Worm (Caenorhabditis elegans) whole organism, L2 larva: Measurements from ENCODE around the gene dmsr-14.

Source experiments
- C34F6.9 ChIP-seq: fragments of 150-350 bp; optimal IDR thresholded peaks from 2 replicates; lab custom pipeline; 2014; ENCODE audit warnings: missing biosample characterization, missing genetic modification characterization
- F13H6.1 ChIP-seq: sonication (generic microtip); optimal IDR thresholded peaks from 2 replicates; lab custom pipeline; 2016; ENCODE audit warnings: missing genetic modification characterization, missing compliant biosample characterization
- R02D3.7 ChIP-seq: fragments of 150-350 bp; optimal IDR thresholded peaks from 2 replicates; lab custom pipeline; 2014; ENCODE audit warnings: missing biosample characterization, missing genetic modification characterization
- Y55F3AM.14 ChIP-seq: fragments of 200-800 bp; sonication (Bioruptor generic); optimal IDR thresholded peaks from 2 replicates; lab custom pipeline; 2018; ENCODE audit warnings: mild to moderate bottlenecking, missing genetic modification characterization, missing compliant biosample characterization
- ZK546.5 ChIP-seq: sonication (generic microtip); optimal IDR thresholded peaks from 2 replicates; lab custom pipeline; 2017; ENCODE audit warnings: missing biosample characterization, missing genetic modification characterization
- aly-2 ChIP-seq: fragments of 150-350 bp; optimal IDR thresholded peaks from 2 replicates; lab custom pipeline; 2014; ENCODE audit warnings: missing biosample characterization, missing genetic modification characterization
- blmp-1 ChIP-seq: sonication (generic microtip); optimal IDR thresholded peaks from 2 replicates; lab custom pipeline; 2017; ENCODE audit warnings: missing genetic modification characterization, mild to moderate bottlenecking, missing compliant biosample characterization, antibody characterized with exemption, moderate library complexity; ENCODE audit not compliant: insufficient read depth
- ceh-82 ChIP-seq: fragments of 150-350 bp; optimal IDR thresholded peaks from 2 replicates; lab custom pipeline; 2014; ENCODE audit warnings: missing biosample characterization, missing genetic modification characterization
- crh-2 ChIP-seq: sonication (generic microtip); optimal IDR thresholded peaks from 2 replicates; lab custom pipeline; 2017; ENCODE audit warnings: missing biosample characterization, missing genetic modification characterization
- dmd-4 ChIP-seq: sonication (generic microtip); optimal IDR thresholded peaks from 2 replicates; lab custom pipeline; 2017; ENCODE audit warnings: missing biosample characterization, missing genetic modification characterization
- egl-27 ChIP-seq: sonication (generic microtip); optimal IDR thresholded peaks from 3 replicates; lab custom pipeline; 2017; ENCODE audit warnings: missing biosample characterization, missing genetic modification reagents, missing genetic modification characterization
- elt-1 ChIP-seq: fragments of 150-350 bp; optimal IDR thresholded peaks from 2 replicates; lab custom pipeline; 2014; ENCODE audit warnings: missing biosample characterization, missing genetic modification characterization
- elt-3 ChIP-seq: sonication (generic microtip); optimal IDR thresholded peaks from 2 replicates; lab custom pipeline; 2017; ENCODE audit warnings: missing biosample characterization, missing genetic modification characterization
- fos-1 ChIP-seq: fragments of 150-350 bp; optimal IDR thresholded peaks from 2 replicates; lab custom pipeline; 2014; ENCODE audit warnings: missing biosample characterization, missing genetic modification characterization
- gmeb-1 ChIP-seq: fragments of 150-350 bp; optimal IDR thresholded peaks from 2 replicates; lab custom pipeline; 2014; ENCODE audit warnings: missing biosample characterization, missing genetic modification characterization
- lin-11 ChIP-seq: fragments of 150-350 bp; sonication (generic microtip); optimal IDR thresholded peaks from 2 replicates; lab custom pipeline; 2014; ENCODE audit warnings: missing biosample characterization, missing genetic modification characterization, inconsistent platforms, mixed read lengths
- lin-13 ChIP-seq: fragments of 150-350 bp; optimal IDR thresholded peaks from 2 replicates; lab custom pipeline; 2014; ENCODE audit warnings: missing biosample characterization, missing genetic modification reagents, missing genetic modification characterization
- lin-39 ChIP-seq: fragments of 150-350 bp; optimal IDR thresholded peaks from 2 replicates; lab custom pipeline; 2014; ENCODE audit warnings: missing biosample characterization, missing genetic modification reagents, missing genetic modification characterization
- lsy-2 ChIP-seq, 2 experiments: fragments of 150-350 bp in 1 of 2; sonication (generic microtip) in 1 of 2; optimal IDR thresholded peaks; 2 replicates each; lab custom pipeline; 2014 to 2017; ENCODE audit warnings: missing biosample characterization in 2 of 2, missing genetic modification characterization in 2 of 2
- mab-5 ChIP-seq: fragments of 150-350 bp; optimal IDR thresholded peaks from 2 replicates; lab custom pipeline; 2014; ENCODE audit warnings: missing biosample characterization, missing genetic modification characterization
- mbf-1 ChIP-seq: sonication (generic microtip); optimal IDR thresholded peaks from 2 replicates; lab custom pipeline; 2017; ENCODE audit warnings: missing biosample characterization, missing genetic modification characterization
- nhr-10 ChIP-seq: sonication (generic microtip); optimal IDR thresholded peaks from 2 replicates; lab custom pipeline; 2017; ENCODE audit warnings: missing biosample characterization, missing genetic modification characterization
- nhr-11 ChIP-seq: fragments of 150-350 bp; optimal IDR thresholded peaks from 2 replicates; lab custom pipeline; 2014; ENCODE audit warnings: missing biosample characterization, missing genetic modification characterization
- nhr-12 ChIP-seq: fragments of 150-350 bp; optimal IDR thresholded peaks from 2 replicates; lab custom pipeline; 2014; ENCODE audit warnings: missing biosample characterization, missing genetic modification characterization
- nhr-129 ChIP-seq: fragments of 150-350 bp; optimal IDR thresholded peaks from 2 replicates; lab custom pipeline; 2014; ENCODE audit warnings: missing biosample characterization, missing genetic modification characterization
- nhr-237 ChIP-seq: fragments of 150-350 bp; optimal IDR thresholded peaks from 2 replicates; lab custom pipeline; 2014; ENCODE audit warnings: missing biosample characterization, missing genetic modification characterization
- nhr-6 ChIP-seq: fragments of 150-350 bp; optimal IDR thresholded peaks from 2 replicates; lab custom pipeline; 2014; ENCODE audit warnings: missing biosample characterization, missing genetic modification characterization
- sem-4 ChIP-seq: fragments of 150-350 bp; optimal IDR thresholded peaks from 2 replicates; lab custom pipeline; 2014; ENCODE audit warnings: missing biosample characterization, missing genetic modification reagents, missing genetic modification characterization
- skn-1 ChIP-seq: sonication (generic microtip); optimal IDR thresholded peaks from 2 replicates; lab custom pipeline; 2017; ENCODE audit warnings: missing biosample characterization, missing genetic modification characterization
- sma-9 ChIP-seq, 2 experiments: fragments of 150-350 bp in 1 of 2; sonication (generic microtip) in 1 of 2; optimal IDR thresholded peaks; 2 replicates each; lab custom pipeline; 2014 to 2016; ENCODE audit warnings: missing genetic modification characterization in 2 of 2, mild to moderate bottlenecking in 1 of 2, missing biosample characterization in 1 of 2, missing compliant biosample characterization in 1 of 2, missing genetic modification reagents in 1 of 2, moderate library complexity in 1 of 2
- snpc-4 ChIP-seq: fragments of 150-350 bp; optimal IDR thresholded peaks from 2 replicates; lab custom pipeline; 2014; ENCODE audit warnings: missing biosample characterization, missing genetic modification characterization
- unc-39 ChIP-seq: fragments of 150-350 bp; optimal IDR thresholded peaks from 2 replicates; lab custom pipeline; 2014; ENCODE audit warnings: missing biosample characterization, missing genetic modification characterization
- unc-55 ChIP-seq: fragments of 150-350 bp; sonication (generic microtip); optimal IDR thresholded peaks from 3 replicates; lab custom pipeline; 2014; ENCODE audit warnings: missing biosample characterization, missing genetic modification reagents, missing genetic modification characterization
- unc-62 ChIP-seq: fragments of 150-350 bp; optimal IDR thresholded peaks from 2 replicates; lab custom pipeline; 2014; ENCODE audit warnings: missing biosample characterization, missing genetic modification reagents, missing genetic modification characterization
- zag-1 ChIP-seq: fragments of 150-350 bp; optimal IDR thresholded peaks from 2 replicates; lab custom pipeline; 2014; ENCODE audit warnings: missing biosample characterization, missing genetic modification characterization
- ztf-1 ChIP-seq: fragments of 200-800 bp; sonication (Bioruptor generic); conservative IDR thresholded peaks from 2 replicates; pipeline ENCODE4 v1.3.6; 2022; ENCODE audit warnings: missing genetic modification characterization, missing compliant biosample characterization
- ztf-11 ChIP-seq: sonication (generic microtip); optimal IDR thresholded peaks from 2 replicates; lab custom pipeline; 2017; ENCODE audit warnings: missing biosample characterization, missing genetic modification characterization
- ztf-4 ChIP-seq: fragments of 150-350 bp; optimal IDR thresholded peaks from 2 replicates; lab custom pipeline; 2014; ENCODE audit warnings: missing biosample characterization, missing genetic modification characterization

dmsr-14 gene

DNA sequence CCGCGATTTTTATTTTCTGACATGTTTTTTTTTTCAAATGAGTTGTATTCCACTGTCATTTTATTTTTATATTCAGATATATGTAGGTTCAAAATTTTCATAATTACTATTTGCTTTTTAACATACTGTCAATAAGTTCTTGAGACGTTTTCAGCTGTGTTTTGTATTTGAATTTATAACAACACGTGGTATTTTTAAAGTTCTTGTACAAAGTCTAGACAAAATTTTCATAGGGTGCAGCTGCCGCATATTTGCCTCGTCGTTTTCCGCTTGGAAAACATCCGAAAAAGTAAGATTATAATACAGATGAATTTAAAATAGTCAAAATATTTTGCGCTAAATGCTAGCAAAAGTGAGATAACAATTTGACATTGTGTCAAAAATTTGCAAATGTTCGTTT lies 11.7 kb upstream of the dmsr-14 start, which contains the start of gene dmsr-15:
TSS of gene dmsr-15 (minus strand) at position 101 of the 400 bp plus-strand sequence.
- no peak for TF ChIP-seq blmp-1 (tag; lab: Kevin White, UChicago)
- TF ChIP-seq skn-1 (tag; lab: Kevin White, UChicago), result no peak
- TF ChIP-seq F13H6.1 (tag; lab: Kevin White, UChicago), result no peak
- no peak for TF ChIP-seq zag-1 (tag; lab: Kevin White, UChicago)
- TF ChIP-seq ceh-82 (tag; lab: Kevin White, UChicago), result no peak
- no peak for TF ChIP-seq lsy-2 (tag; optimal IDR thresholded peaks at IDR 0.05; lab: Kevin White, UChicago)
- TF ChIP-seq elt-1, result no peak
- TF ChIP-seq lin-39, result no peak
- TF ChIP-seq unc-62, result no peak
- TF ChIP-seq nhr-129 (tag; lab: Kevin White, UChicago), result no peak
- TF ChIP-seq nhr-11, result no peak
- TF ChIP-seq lin-13 (GFP tag; lab: Kevin White, UChicago), result no peak
- TF ChIP-seq sma-9 (GFP tag; optimal IDR thresholded peaks at IDR 0.05; lab: Kevin White, UChicago), result no peak
- TF ChIP-seq sma-9 (tag; optimal IDR thresholded peaks at IDR 0.05; lab: Kevin White, UChicago), result no peak
- TF ChIP-seq mab-5, result no peak
- no peak for TF ChIP-seq egl-27 (tag; lab: Kevin White, UChicago)
- no peak for TF ChIP-seq gmeb-1 (tag; lab: Kevin White, UChicago)
- TF ChIP-seq lin-11 (tag; lab: Kevin White, UChicago), result no peak
- no peak for TF ChIP-seq C34F6.9 (tag; lab: Kevin White, UChicago)

DNA sequence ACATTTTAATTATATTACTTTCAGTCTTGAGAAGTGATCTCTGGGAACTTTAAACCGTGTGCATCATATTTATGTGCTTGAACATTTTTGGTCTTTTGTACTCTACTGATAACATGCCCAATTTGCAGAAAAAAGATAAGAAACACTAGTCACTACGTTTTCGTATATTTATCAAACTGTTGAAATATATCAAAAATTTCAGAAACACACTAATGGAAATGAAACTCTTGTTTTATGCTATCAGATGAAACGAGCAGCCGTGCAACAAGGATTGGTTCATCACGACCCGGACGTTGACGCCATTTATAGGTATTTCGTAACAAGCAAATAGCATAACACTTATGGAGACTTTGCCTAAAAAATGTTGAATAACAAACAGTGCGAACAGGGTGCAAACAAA lies 6.3 kb upstream of the dmsr-14 start:
- TF ChIP-seq elt-1, result no peak
- TF ChIP-seq skn-1 (tag; lab: Kevin White, UChicago), result no peak
- TF ChIP-seq ZK546.5 (tag; lab: Kevin White, UChicago), result no peak
- TF ChIP-seq ztf-11 (tag; lab: Kevin White, UChicago), result no peak
- peak; percentile 68 for TF ChIP-seq sma-9 (GFP tag; optimal IDR thresholded peaks at IDR 0.05; lab: Kevin White, UChicago)
- TF ChIP-seq sma-9 (tag; optimal IDR thresholded peaks at IDR 0.05; lab: Kevin White, UChicago), result no peak
- no peak for TF ChIP-seq nhr-11
- peak; percentile 97 for TF ChIP-seq fos-1 (tag; lab: Kevin White, UChicago)
- no peak for TF ChIP-seq elt-3 (tag; lab: Kevin White, UChicago)
- TF ChIP-seq nhr-10 (tag; lab: Kevin White, UChicago), result no peak
- TF ChIP-seq crh-2, result peak; percentile 47
- TF ChIP-seq R02D3.7 (tag; lab: Kevin White, UChicago), result no peak

DNA sequence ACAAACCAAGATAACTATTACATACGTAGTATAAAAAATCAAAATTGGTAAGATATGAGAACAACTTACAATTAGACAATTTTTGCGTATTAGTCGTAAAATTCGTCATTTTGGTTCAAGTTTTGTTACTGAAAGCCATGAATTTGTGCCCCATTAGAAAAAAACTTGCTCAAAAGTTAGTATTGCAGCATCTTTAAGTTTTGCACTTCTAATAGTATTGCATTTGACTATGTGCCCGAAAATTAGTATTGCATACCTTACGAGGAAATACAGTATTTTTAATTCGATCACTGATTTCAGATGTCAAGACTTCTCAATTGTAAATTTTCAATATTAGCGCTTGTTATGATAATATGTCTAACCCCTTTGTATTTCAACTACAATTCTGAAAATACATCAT lies 4.4 kb upstream of the dmsr-14 start, which contains the start of gene T15B7.8:
TSS of gene T15B7.8 (plus strand) at position 301 of the 400 bp plus-strand sequence.
- no peak for TF ChIP-seq sma-9 (GFP tag; optimal IDR thresholded peaks at IDR 0.05; lab: Kevin White, UChicago)
- TF ChIP-seq sma-9 (tag; optimal IDR thresholded peaks at IDR 0.05; lab: Kevin White, UChicago), result no peak
- TF ChIP-seq R02D3.7 (tag; lab: Kevin White, UChicago), result no peak
- TF ChIP-seq lsy-2 (tag; optimal IDR thresholded peaks at IDR 0.05; lab: Kevin White, UChicago), result no peak
- TF ChIP-seq mbf-1 (tag; lab: Kevin White, UChicago), result no peak
- TF ChIP-seq ztf-1, result no peak

DNA sequence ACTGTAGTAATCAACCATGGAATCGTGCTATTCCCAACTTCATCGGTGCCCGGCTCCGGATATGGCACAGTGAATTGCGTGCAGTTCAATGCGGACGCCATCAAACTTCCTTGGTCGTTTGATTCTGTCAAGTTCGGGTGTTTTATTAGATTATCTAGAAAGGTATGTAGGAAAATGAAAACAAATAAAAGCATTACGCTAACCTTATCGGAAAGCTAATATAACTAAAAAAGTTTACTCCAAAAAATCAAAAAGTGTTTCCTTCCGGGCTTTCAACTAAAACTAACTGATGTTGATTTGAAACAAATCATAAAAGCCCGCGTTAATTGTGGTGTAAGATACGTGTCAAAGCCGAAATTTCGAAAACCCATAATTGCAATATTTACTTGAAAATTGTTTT lies 2.7 kb upstream of the dmsr-14 start, which contains the start of gene dmsr-13:
TSS of gene dmsr-13 (minus strand) at position 101 of the 400 bp plus-strand sequence.
- TF ChIP-seq unc-62, result no peak
- TF ChIP-seq nhr-6 (tag; lab: Kevin White, UChicago), result no peak
- TF ChIP-seq, all 48 proteins: peak for 0

DNA sequence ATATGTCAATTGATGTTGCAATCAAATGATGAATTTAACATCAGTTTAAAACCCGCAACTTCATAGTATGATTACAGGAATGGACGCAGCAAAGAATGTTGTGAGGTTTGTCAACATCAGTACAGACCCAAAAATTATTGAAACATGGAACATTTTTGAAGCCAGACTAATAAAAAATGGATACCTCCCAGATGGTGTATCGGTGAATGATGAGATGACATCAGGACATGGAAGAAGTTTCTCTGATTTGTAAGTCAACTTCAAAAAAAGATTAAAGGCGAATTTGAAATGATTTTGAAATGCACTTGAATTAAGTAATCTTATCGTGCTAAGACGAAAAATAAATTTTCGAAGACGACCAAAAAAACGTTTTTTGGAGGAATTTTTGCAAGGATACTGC lies 3.2 kb downstream of the dmsr-14 start:
- no peak for TF ChIP-seq nhr-12 (tag; lab: Kevin White, UChicago)
- no peak for TF ChIP-seq elt-1
- no peak for TF ChIP-seq lin-11 (tag; lab: Kevin White, UChicago)
- no peak for TF ChIP-seq snpc-4 (tag; lab: Kevin White, UChicago)
- no peak for TF ChIP-seq lin-39
- no peak for TF ChIP-seq unc-55 (GFP tag; lab: Kevin White, UChicago)
- TF ChIP-seq lin-13 (GFP tag; lab: Kevin White, UChicago), result no peak
- TF ChIP-seq unc-39 (tag; lab: Kevin White, UChicago), result no peak
- TF ChIP-seq nhr-237 (tag; lab: Kevin White, UChicago), result no peak
- no peak for TF ChIP-seq ZK546.5 (tag; lab: Kevin White, UChicago)
- TF ChIP-seq aly-2, result no peak
- TF ChIP-seq gmeb-1 (tag; lab: Kevin White, UChicago), result no peak
- TF ChIP-seq egl-27 (tag; lab: Kevin White, UChicago), result no peak
- no peak for TF ChIP-seq nhr-11
- no peak for TF ChIP-seq sem-4 (tag; lab: Kevin White, UChicago)
- no peak for TF ChIP-seq ztf-4
- TF ChIP-seq C34F6.9 (tag; lab: Kevin White, UChicago), result no peak
- no peak for TF ChIP-seq nhr-10 (tag; lab: Kevin White, UChicago)
- TF ChIP-seq dmd-4 (tag; lab: Kevin White, UChicago), result no peak
- no peak for TF ChIP-seq Y55F3AM.14
